Worm (Caenorhabditis elegans): ENCODE results near the gene bmy-1.

The bmy-1 gene

DNA sequence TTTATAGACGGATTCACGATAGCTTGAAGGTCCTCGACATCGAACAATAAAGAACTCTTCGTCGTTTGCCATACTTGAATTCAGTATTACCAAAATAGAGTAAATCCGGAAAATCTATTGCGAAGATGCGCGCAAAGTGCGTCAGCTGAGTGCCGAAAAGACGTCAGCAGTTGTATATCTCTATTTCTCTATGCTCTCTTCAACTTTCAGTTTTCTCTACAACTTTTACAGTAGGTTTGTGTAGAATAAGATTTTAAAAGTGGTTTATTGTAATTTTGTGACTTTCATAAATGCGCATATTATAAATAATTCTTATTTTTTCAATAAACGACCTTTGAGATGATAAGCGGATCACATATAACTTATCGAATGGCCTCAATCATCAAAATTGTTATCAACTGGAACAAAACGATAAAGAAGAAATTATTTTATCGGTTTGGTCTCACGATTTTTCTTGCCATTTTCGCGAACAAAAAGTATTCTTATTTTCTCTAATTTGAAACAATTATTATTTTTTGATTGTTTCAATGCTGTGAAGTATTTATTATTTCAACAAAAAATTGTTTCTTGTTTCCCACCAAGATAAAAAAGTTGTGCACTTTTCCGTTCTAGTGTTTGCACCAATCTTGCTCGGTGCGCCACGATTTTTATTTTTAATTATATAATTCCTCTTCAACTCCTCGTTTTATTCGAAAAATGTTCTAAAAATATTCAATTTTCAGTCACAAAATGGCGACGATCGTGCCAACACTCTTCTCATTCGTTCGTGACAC is 15.0 kb downstream of the bmy-1 start, which contains the start of the genes agt-2 and F09E5.3 (continued):
- peak; percentile 83 for TF ChIP-seq K11D2.4 (GFP tag; IDR thresholded peaks at IDR 0.05)
- TF ChIP-seq dox-1 (GFP tag; IDR thresholded peaks at IDR 0.05), result peak; percentile 84
- TF ChIP-seq tbx-9 (tag; optimal IDR thresholded peaks at IDR 0.05; ENCODE audit: borderline replicate concordance), result no peak
- no peak for TF ChIP-seq ztf-25 (GFP tag; IDR thresholded peaks at IDR 0.05)
- peak; percentile 5 for TF ChIP-seq F22D6.2 (tag; optimal IDR thresholded peaks at IDR 0.05)
- peak; percentile 61 for TF ChIP-seq tbp1 (GFP tag; optimal IDR thresholded peaks at IDR 0.05)
- TF ChIP-seq Y53G8AR.9 (GFP tag; conservative IDR thresholded peaks at IDR 0.05), result peak; percentile 86
- peak; percentile 87 for TF ChIP-seq lin-54 (GFP tag; optimal IDR thresholded peaks at IDR 0.05)
- peak in 2 of 3 experiments; percentile 72 to 91 for TF ChIP-seq lin-35 (GFP tag; optimal IDR thresholded peaks at IDR 0.05)
- peak; percentile 50; the same call in 1 of the 2 replicates for TF ChIP-seq hmg-20 (GFP tag; IDR thresholded peaks at IDR 0.05)
- TF ChIP-seq F10E7.11 (tag; optimal IDR thresholded peaks at IDR 0.05), result no peak
- TF ChIP-seq hsf-1 (GFP tag; IDR thresholded peaks at IDR 0.05), result no peak
- TF ChIP-seq ceh-27 (GFP tag; optimal IDR thresholded peaks at IDR 0.05), result peak; percentile 80
- TF ChIP-seq ceh-58 (GFP tag; IDR thresholded peaks at IDR 0.05), result no peak
- TF ChIP-seq let-526 (GFP tag; IDR thresholded peaks at IDR 0.05), result no peak
- TF ChIP-seq ZK185.1 (tag; optimal IDR thresholded peaks at IDR 0.05; ENCODE audit: poor library complexity, severe bottlenecking), result peak; percentile 84
- no peak for TF ChIP-seq nfya-2 (GFP tag; IDR thresholded peaks at IDR 0.05)
- no peak for TF ChIP-seq zim-3 (tag; optimal IDR thresholded peaks at IDR 0.05)
- TF ChIP-seq Y53F4B.3 (GFP tag; IDR thresholded peaks at IDR 0.05), result no peak
- TF ChIP-seq lsl-1 (GFP tag; optimal IDR thresholded peaks at IDR 0.05), result peak; percentile 71
- TF ChIP-seq hmg-1.2 (GFP tag; IDR thresholded peaks at IDR 0.05), result peak; percentile 78
- TF ChIP-seq F39B2.1 (GFP tag; IDR thresholded peaks at IDR 0.05), result no peak
- no peak for TF ChIP-seq lsy-27 (tag; optimal IDR thresholded peaks at IDR 0.05; ENCODE audit: borderline replicate concordance, insufficient read depth)
- TF ChIP-seq F33H1.4 (GFP tag; IDR thresholded peaks at IDR 0.05), result peak; percentile 53
- no peak for TF ChIP-seq T26A5.8 (tag; optimal IDR thresholded peaks at IDR 0.05)
- TF ChIP-seq snpc-1.1 (tag; optimal IDR thresholded peaks at IDR 0.05; ENCODE audit: insufficient read depth), result peak; percentile 7
- TF ChIP-seq egl-44 (GFP tag; IDR thresholded peaks at IDR 0.05), result no peak
- TF ChIP-seq sptf-2 (GFP tag; optimal IDR thresholded peaks at IDR 0.05), result no peak
- TF ChIP-seq nhr-80 (tag; optimal IDR thresholded peaks at IDR 0.05), result peak; percentile 59
- peak; percentile 68 for TF ChIP-seq ceh-100 (GFP tag; IDR thresholded peaks at IDR 0.05)
- no peak for TF ChIP-seq ztf-28 (GFP tag; IDR thresholded peaks at IDR 0.05)
- TF ChIP-seq dpff-1 (tag; optimal IDR thresholded peaks at IDR 0.05), result no peak
- no peak for TF ChIP-seq T07F8.4 (tag; optimal IDR thresholded peaks at IDR 0.05)
- TF ChIP-seq nhr-179 (tag; optimal IDR thresholded peaks at IDR 0.05), result no peak
- TF ChIP-seq ccch-3 (GFP tag; optimal IDR thresholded peaks at IDR 0.05), result no peak
- TF ChIP-seq Y67H2A.10 (GFP tag; conservative IDR thresholded peaks at IDR 0.05), result no peak
- TF ChIP-seq dpl-1 (GFP tag; optimal IDR thresholded peaks at IDR 0.05), result peak; percentile 45
- TF ChIP-seq K12H6.12 (tag; optimal IDR thresholded peaks at IDR 0.05), result peak; percentile 75
- peak; percentile 58 for TF ChIP-seq ztf-26 (tag; optimal IDR thresholded peaks at IDR 0.05)
- no peak for TF ChIP-seq nhr-27 (tag; optimal IDR thresholded peaks at IDR 0.05)
- no peak for TF ChIP-seq rec-8 (tag; optimal IDR thresholded peaks at IDR 0.05)
- TF ChIP-seq snpc-4 (GFP tag; optimal IDR thresholded peaks at IDR 0.05), result no peak
- peak; percentile 5 to 72 (median 52) for TF ChIP-seq snpc-4 (tag; optimal IDR thresholded peaks at IDR 0.05)
- peak; percentile 61 for TF ChIP-seq pha-4 (tag; optimal IDR thresholded peaks at IDR 0.05)

All from whole organism, young adult.